Fruit fly (Drosophila melanogaster) whole organism, embryonic: Measurements from ENCODE around the gene CG11905.
A peak's percentile ranks its signal among the peaks of the same experiment; 100 is the strongest.

Experiments
- Asciz ChIP-seq: fragments of 200-800 bp; sonication (Bioruptor generic); optimal IDR thresholded peaks from 2 replicates; lab custom pipeline; 2017; ENCODE audit warnings: missing biosample characterization, mild to moderate bottlenecking, missing genetic modification characterization, missing genetic modification reagents
- Awh ChIP-seq: fragments of 200-800 bp; sonication (Bioruptor generic); IDR thresholded peaks from 2 replicates; pipeline ENCODE4, ENCODE4 v1.3.6; 2022; ENCODE audit warnings: missing biosample characterization, missing genetic modification characterization
- Bgb ChIP-seq: fragments of 200-800 bp; sonication (Bioruptor generic); IDR thresholded peaks from 2 replicates; pipeline ENCODE4 v1.3.6; 2022; ENCODE audit warnings: missing biosample characterization, missing genetic modification characterization; ENCODE audit not compliant: partially characterized antibody
- C15 ChIP-seq: fragments of 200-800 bp; sonication (Bioruptor generic); IDR thresholded peaks from 3 replicates; pipeline ENCODE4 v1.3.6; 2022; ENCODE audit warnings: missing biosample characterization, missing genetic modification characterization
- CG10654 ChIP-seq: fragments of 200-800 bp; sonication (Bioruptor generic); optimal IDR thresholded peaks from 2 replicates; lab custom pipeline; 2016; ENCODE audit warnings: missing biosample characterization, missing genetic modification characterization
- CG12071 ChIP-seq: fragments of 200-800 bp; sonication (Bioruptor generic); optimal IDR thresholded peaks from 3 replicates; lab custom pipeline; 2018; ENCODE audit warnings: missing biosample characterization, mild to moderate bottlenecking, missing genetic modification characterization
- CG12769 ChIP-seq: fragments of 200-800 bp; sonication (Bioruptor generic); optimal IDR thresholded peaks from 2 replicates; lab custom pipeline; 2019; ENCODE audit warnings: missing biosample characterization, mild to moderate bottlenecking, missing genetic modification characterization, moderate library complexity
- CG15514 ChIP-seq: fragments of 200-800 bp; sonication (Bioruptor generic); optimal IDR thresholded peaks from 3 replicates; lab custom pipeline; 2017; ENCODE audit warnings: missing biosample characterization, missing genetic modification characterization, mild to moderate bottlenecking, moderate library complexity, missing genetic modification reagents
- CG17186 ChIP-seq: fragments of 200-800 bp; sonication (Bioruptor generic); optimal IDR thresholded peaks from 3 replicates; lab custom pipeline; 2017; ENCODE audit warnings: missing biosample characterization, missing genetic modification reagents, missing genetic modification characterization
- CG2120 ChIP-seq: fragments of 200-800 bp; sonication (Bioruptor generic); optimal IDR thresholded peaks from 3 replicates; lab custom pipeline; 2016; ENCODE audit warnings: missing biosample characterization, missing genetic modification characterization
- CG30020 ChIP-seq: fragments of 200-800 bp; optimal IDR thresholded peaks from 2 replicates; lab custom pipeline; 2019; ENCODE audit warnings: missing biosample characterization, mild to moderate bottlenecking, missing genetic modification characterization, moderate library complexity
- CG31365 ChIP-seq: fragments of 200-800 bp; sonication (Bioruptor generic); optimal IDR thresholded peaks from 2 replicates; lab custom pipeline; 2018; ENCODE audit warnings: missing biosample characterization, mild to moderate bottlenecking, missing genetic modification characterization
- CG34376 ChIP-seq: fragments of 200-800 bp; sonication (Bioruptor generic); optimal IDR thresholded peaks from 2 replicates; lab custom pipeline; 2018; ENCODE audit warnings: missing biosample characterization, mild to moderate bottlenecking, missing genetic modification characterization
- CG3847 ChIP-seq: fragments of 200-800 bp; sonication (Bioruptor generic); IDR thresholded peaks from 2 replicates; pipeline ENCODE4 v1.3.6; 2022; ENCODE audit warnings: missing biosample characterization, missing genetic modification characterization
- CG4424 ChIP-seq: fragments of 200-800 bp; sonication (Bioruptor generic); optimal IDR thresholded peaks from 3 replicates; lab custom pipeline; 2016; ENCODE audit warnings: missing biosample characterization, missing genetic modification characterization
- CG4730 ChIP-seq: fragments of 200-800 bp; sonication (Bioruptor generic); IDR thresholded peaks from 2 replicates; pipeline ENCODE4 v1.3.6; 2022; ENCODE audit warnings: missing biosample characterization, missing genetic modification characterization
- CG8359 ChIP-seq: fragments of 200-800 bp; sonication (Bioruptor generic); optimal IDR thresholded peaks from 2 replicates; lab custom pipeline; 2017; ENCODE audit warnings: missing biosample characterization, mild to moderate bottlenecking, missing genetic modification characterization, borderline replicate concordance
- CTCF ChIP-seq: fragments of 200-800 bp; sonication (Bioruptor generic); optimal IDR thresholded peaks from 2 replicates; lab custom pipeline; 2017; ENCODE audit warnings: missing biosample characterization, mild to moderate bottlenecking, missing genetic modification characterization, moderate library complexity
- CkIIα-i1 ChIP-seq: fragments of 200-800 bp; sonication (Bioruptor generic); IDR thresholded peaks from 2 replicates; pipeline ENCODE4 v1.3.6; 2022; ENCODE audit warnings: missing biosample characterization, missing genetic modification characterization
- D ChIP-seq, 2 experiments: fragments of 200-800 bp in 1 of 2; fragments of >200 bp in 1 of 2; sonication (Bioruptor generic) in 1 of 2; optimal IDR thresholded peaks; 2 replicates in 1 of 2; 3 replicates in 1 of 2; lab custom pipeline; 2017; ENCODE audit warnings: mild to moderate bottlenecking in 1 of 2, missing biosample characterization in 1 of 2, missing genetic modification characterization in 1 of 2, missing genetic modification reagents in 1 of 2
- Deaf1 ChIP-seq: fragments of 200-800 bp; optimal IDR thresholded peaks from 3 replicates; lab custom pipeline; 2019; ENCODE audit warnings: missing biosample characterization, mild to moderate bottlenecking, missing genetic modification characterization, moderate library complexity
- Dek ChIP-seq: fragments of 200-800 bp; sonication (Bioruptor generic); optimal IDR thresholded peaks from 3 replicates; lab custom pipeline; 2019; ENCODE audit warnings: missing biosample characterization, mild to moderate bottlenecking, missing genetic modification characterization, moderate library complexity
- Dfd ChIP-seq, 2 experiments: fragments of >200 bp; optimal IDR thresholded peaks; 2 replicates each; lab custom pipeline; 2017; ENCODE audit warnings: missing biosample characterization in 2 of 2, missing genetic modification characterization in 2 of 2
- Hand ChIP-seq: fragments of 200-800 bp; sonication (Bioruptor generic); optimal IDR thresholded peaks from 2 replicates; lab custom pipeline; 2017; ENCODE audit warnings: mild to moderate bottlenecking, missing biosample characterization, missing genetic modification reagents, missing genetic modification characterization
- HmgD ChIP-seq: fragments of 200-800 bp; sonication (Bioruptor generic); optimal IDR thresholded peaks from 3 replicates; lab custom pipeline; 2016; ENCODE audit warnings: missing biosample characterization, missing genetic modification characterization
- MESR4 ChIP-seq: fragments of 200-800 bp; sonication (Bioruptor generic); optimal IDR thresholded peaks from 2 replicates; lab custom pipeline; 2018; ENCODE audit warnings: missing biosample characterization, mild to moderate bottlenecking, missing genetic modification characterization, moderate library complexity
- MTF-1 ChIP-seq: fragments of 200-800 bp; sonication (Bioruptor generic); optimal IDR thresholded peaks from 2 replicates; lab custom pipeline; 2018; ENCODE audit warnings: missing biosample characterization, mild to moderate bottlenecking, missing genetic modification characterization, borderline replicate concordance
- NK7.1 ChIP-seq: fragments of 200-800 bp; sonication (Bioruptor generic); optimal IDR thresholded peaks from 3 replicates; lab custom pipeline; 2016; ENCODE audit warnings: missing biosample characterization, missing genetic modification characterization
- NfI ChIP-seq: fragments of 200-800 bp; sonication (Bioruptor generic); optimal IDR thresholded peaks from 3 replicates; lab custom pipeline; 2018; ENCODE audit warnings: missing biosample characterization, mild to moderate bottlenecking, missing genetic modification characterization, moderate library complexity
- PHDP ChIP-seq: fragments of 200-800 bp; sonication (Bioruptor generic); optimal IDR thresholded peaks from 3 replicates; lab custom pipeline; 2018; ENCODE audit warnings: missing biosample characterization, mild to moderate bottlenecking, missing genetic modification characterization, moderate library complexity
- Pdp1 ChIP-seq, 2 experiments: fragments of 200-800 bp; sonication (Bioruptor generic); optimal IDR thresholded peaks; 3 replicates each; lab custom pipeline; 2016; ENCODE audit warnings: missing biosample characterization in 2 of 2, missing genetic modification characterization in 2 of 2, mild to moderate bottlenecking in 1 of 2, moderate library complexity in 1 of 2
- Rfx ChIP-seq: fragments of 200-800 bp; sonication (Bioruptor generic); IDR thresholded peaks from 2 replicates; pipeline ENCODE4 v1.3.6; 2022; ENCODE audit warnings: missing biosample characterization, missing genetic modification characterization
- ab ChIP-seq: fragments of 200-800 bp; sonication (Bioruptor generic); optimal IDR thresholded peaks from 2 replicates; lab custom pipeline; 2016; ENCODE audit warnings: missing biosample characterization, missing genetic modification characterization
- chinmo ChIP-seq: fragments of 200-800 bp; sonication (Bioruptor generic); IDR thresholded peaks from 4 replicates; pipeline ENCODE4 v1.3.6; 2022; ENCODE audit warnings: missing biosample characterization, missing genetic modification characterization; ENCODE audit not compliant: partially characterized antibody
- ci ChIP-seq: fragments of 200-800 bp; sonication (Bioruptor generic); IDR thresholded peaks from 3 replicates; pipeline ENCODE4 v1.3.6; 2022; ENCODE audit warnings: missing biosample characterization, missing genetic modification characterization
- da ChIP-seq: fragments of 200-800 bp; sonication (Bioruptor generic); optimal IDR thresholded peaks from 2 replicates; lab custom pipeline; 2016; ENCODE audit warnings: missing biosample characterization, missing genetic modification characterization
- dati ChIP-seq: fragments of 200-800 bp; sonication (Bioruptor generic); IDR thresholded peaks from 2 replicates; pipeline ENCODE4 v1.3.6; 2022; ENCODE audit warnings: missing biosample characterization, missing genetic modification characterization
- ftz-f1 ChIP-seq: fragments of 200-800 bp; sonication (Bioruptor generic); optimal IDR thresholded peaks from 2 replicates; lab custom pipeline; 2016; ENCODE audit warnings: missing biosample characterization, missing genetic modification characterization
- grn ChIP-seq: fragments of 200-800 bp; sonication (Bioruptor generic); optimal IDR thresholded peaks from 3 replicates; lab custom pipeline; 2017; ENCODE audit warnings: missing biosample characterization, missing genetic modification characterization
- gsb-n ChIP-seq: fragments of 200-800 bp; sonication (Bioruptor generic); optimal IDR thresholded peaks from 3 replicates; lab custom pipeline; 2018; ENCODE audit warnings: missing biosample characterization, mild to moderate bottlenecking, missing genetic modification characterization
- hkb ChIP-seq, 2 experiments: fragments of 200-800 bp in 1 of 2; fragments of >200 bp in 1 of 2; sonication (Bioruptor generic) in 1 of 2; IDR thresholded peaks in 1 of 2; optimal IDR thresholded peaks in 1 of 2; 2 replicates each; pipeline versions ENCODE4 v1.3.6 to Lab custom; 2017 to 2022; ENCODE audit warnings: missing biosample characterization in 1 of 2, missing genetic modification characterization in 1 of 2
- lov ChIP-seq, 2 experiments: fragments of 200-800 bp in 1 of 2; fragments of >200 bp in 1 of 2; sonication (Bioruptor generic) in 1 of 2; IDR thresholded peaks in 1 of 2; optimal IDR thresholded peaks in 1 of 2; 2 replicates in 1 of 2; 3 replicates in 1 of 2; pipeline versions ENCODE4 v1.3.6 to Lab custom; 2017 to 2022; ENCODE audit warnings: missing biosample characterization in 1 of 2, missing genetic modification characterization in 1 of 2
- onecut ChIP-seq: fragments of 200-800 bp; sonication (Bioruptor generic); IDR thresholded peaks from 2 replicates; pipeline ENCODE4 v1.3.6; 2022; ENCODE audit warnings: missing biosample characterization, missing genetic modification characterization
- prd ChIP-seq, 3 experiments: fragments of >200 bp in 2 of 3; fragments of 200-800 bp in 1 of 3; sonication (Bioruptor generic) in 1 of 3; optimal IDR thresholded peaks in 2 of 3; IDR thresholded peaks in 1 of 3; 2 replicates in 2 of 3; 3 replicates in 1 of 3; pipeline versions ENCODE4 v1.3.6 to Lab custom; 2017 to 2022; ENCODE audit warnings: missing biosample characterization in 1 of 3, missing genetic modification characterization in 1 of 3
- seq ChIP-seq: fragments of 200-800 bp; sonication (Bioruptor generic); IDR thresholded peaks from 2 replicates; pipeline ENCODE4 v1.3.6; 2022; ENCODE audit warnings: missing biosample characterization, missing genetic modification characterization
- sug ChIP-seq: fragments of 200-800 bp; optimal IDR thresholded peaks from 2 replicates; lab custom pipeline; 2019; ENCODE audit warnings: missing biosample characterization, mild to moderate bottlenecking, missing genetic modification characterization, moderate library complexity
- tio ChIP-seq: fragments of 200-800 bp; sonication (Bioruptor generic); optimal IDR thresholded peaks from 2 replicates; lab custom pipeline; 2017; ENCODE audit warnings: missing biosample characterization, missing genetic modification characterization, inconsistent platforms
- vfl ChIP-seq: fragments of 200-800 bp; sonication (Bioruptor generic); optimal IDR thresholded peaks from 2 replicates; lab custom pipeline; 2016; ENCODE audit warnings: missing biosample characterization, missing genetic modification characterization
- vvl ChIP-seq: fragments of 200-800 bp; sonication (Bioruptor generic); IDR thresholded peaks from 2 replicates; pipeline ENCODE4 v1.3.6; 2022; ENCODE audit warnings: missing biosample characterization, missing genetic modification characterization

CG11905 gene

dm6 chr3L:16884037-16884436 is 51.3 kb downstream of the CG11905 start (continued):
- TF ChIP-seq hkb (optimal IDR thresholded peaks at IDR 0.05; lab: Kevin White, UChicago), result no peak
- TF ChIP-seq hkb (GFP tag; IDR thresholded peaks at IDR 0.05; lab: Robert Waterston, UW), result 0 out of 2 replicates have a peak, but pooled peaks have one; percentile 38
- peak; percentile 71 for TF ChIP-seq grn (GFP tag; lab: Kevin White, UChicago)
- peak; percentile 44; the same call in 1 of the 3 replicates for TF ChIP-seq ci (GFP tag; lab: Robert Waterston, UW)
- TF ChIP-seq NfI, result peak; percentile 32
- no peak for TF ChIP-seq CG12769 (tag; lab: Kevin White, UChicago)
- TF ChIP-seq MTF-1 (GFP tag; lab: Kevin White, UChicago), result no peak
- no peak for TF ChIP-seq ab (GFP tag; lab: Kevin White, UChicago)
- TF ChIP-seq CG10654, result no peak
- TF ChIP-seq Awh (GFP tag; lab: Robert Waterston, UW), result no peak
- 0 out of 2 replicates have a peak, but pooled peaks have one; percentile 32 for TF ChIP-seq Bgb (GFP tag; lab: Robert Waterston, UW)
- peak; percentile 1 for TF ChIP-seq CG2120 (GFP tag; lab: Kevin White, UChicago)
- TF ChIP-seq chinmo (GFP tag; lab: Robert Waterston, UW), result 0 out of 4 replicates have a peak, but pooled peaks have one; percentile 30
- TF ChIP-seq Dek (tag; lab: Kevin White, UChicago), result no peak
- no peak for TF ChIP-seq CkIIα-i1 (GFP tag; lab: Robert Waterston, UW)
- TF ChIP-seq PHDP, result peak; percentile 4
- TF ChIP-seq Pdp1 (GFP tag; optimal IDR thresholded peaks at IDR 0.05; lab: Kevin White, UChicago), result peak in 1 of 2 experiments; percentile 53
- no peak for TF ChIP-seq CG17186
- no peak for TF ChIP-seq lov (optimal IDR thresholded peaks at IDR 0.05; lab: Kevin White, UChicago)
- no peak for TF ChIP-seq lov (GFP tag; IDR thresholded peaks at IDR 0.05; lab: Robert Waterston, UW)
- TF ChIP-seq Rfx (GFP tag; lab: Robert Waterston, UW), result peak; percentile 30; the same call in 1 of the 2 replicates
- TF ChIP-seq CG31365 (tag; lab: Kevin White, UChicago), result peak; percentile 32
- no peak for TF ChIP-seq NK7.1 (GFP tag; lab: Kevin White, UChicago)
- TF ChIP-seq dati (GFP tag; lab: Robert Waterston, UW), result no peak
- TF ChIP-seq CG15514, result peak; percentile 15
- TF ChIP-seq CG30020 (tag; lab: Kevin White, UChicago), result no peak
- no peak for TF ChIP-seq CG4424 (GFP tag; lab: Kevin White, UChicago)
- TF ChIP-seq vfl (GFP tag; lab: Kevin White, UChicago), result no peak
- TF ChIP-seq onecut (GFP tag; lab: Robert Waterston, UW), result no peak
- no peak for TF ChIP-seq CG4730 (GFP tag; lab: Robert Waterston, UW)
- TF ChIP-seq HmgD (GFP tag; lab: Kevin White, UChicago), result no peak
- no peak for TF ChIP-seq ftz-f1 (GFP tag; lab: Kevin White, UChicago)
- TF ChIP-seq tio (GFP tag; lab: Kevin White, UChicago), result no peak
- no peak for TF ChIP-seq CG8359 (GFP tag; lab: Kevin White, UChicago)
- no peak for TF ChIP-seq Hand (GFP tag; lab: Kevin White, UChicago)
- no peak for TF ChIP-seq CG34376 (GFP tag; lab: Kevin White, UChicago)
- TF ChIP-seq D (optimal IDR thresholded peaks at IDR 0.05; lab: Kevin White, UChicago), result no peak
- no peak for TF ChIP-seq D (GFP tag; optimal IDR thresholded peaks at IDR 0.05; lab: Kevin White, UChicago)
- no peak for TF ChIP-seq seq
- TF ChIP-seq Asciz, result no peak
- no peak for TF ChIP-seq CG12071
- TF ChIP-seq CG3847 (GFP tag; lab: Robert Waterston, UW), result no peak
- peak; percentile 1 for TF ChIP-seq Deaf1
- no peak for TF ChIP-seq gsb-n
- TF ChIP-seq MESR4 (GFP tag; lab: Kevin White, UChicago), result no peak
- TF ChIP-seq prd (optimal IDR thresholded peaks at IDR 0.05; lab: Kevin White, UChicago), result no peak
- no peak for TF ChIP-seq prd (GFP tag; IDR thresholded peaks at IDR 0.05; lab: Robert Waterston, UW)
- TF ChIP-seq vvl (GFP tag; lab: Robert Waterston, UW), result peak; percentile 19; the same call in 1 of the 2 replicates
- no peak for TF ChIP-seq C15 (GFP tag; lab: Robert Waterston, UW)
- TF ChIP-seq Dfd (GFP tag; optimal IDR thresholded peaks at IDR 0.05; lab: Kevin White, UChicago), result no peak
- peak; percentile 95 for TF ChIP-seq CTCF
- no peak for TF ChIP-seq da
- TF ChIP-seq sug, result peak; percentile 1
